Worm (Caenorhabditis elegans) whole organism, young adult: Measurements from ENCODE around the gene cpg-4.

Experiments used
- B0019.2 ChIP-seq: fragments of 200-800 bp; sonication (Bioruptor generic); conservative IDR thresholded peaks from 2 replicates; pipeline ENCODE4 v1.3.6; 2022; ENCODE audit warnings: missing genetic modification reagents, missing genetic modification characterization, missing compliant biosample characterization
- F33H1.4 ChIP-seq: fragments of 200-800 bp; sonication (Bioruptor generic); IDR thresholded peaks from 2 replicates; pipeline ENCODE4 v1.3.6; 2022; ENCODE audit warnings: missing genetic modification reagents, missing genetic modification characterization, missing compliant biosample characterization
- F52B5.7 ChIP-seq: sonication (generic microtip); optimal IDR thresholded peaks from 2 replicates; lab custom pipeline; 2016; ENCODE audit warnings: mild to moderate bottlenecking, missing genetic modification characterization, missing compliant biosample characterization
- F55B11.4 ChIP-seq: sonication (generic microtip); optimal IDR thresholded peaks from 2 replicates; lab custom pipeline; 2016; ENCODE audit warnings: missing compliant biosample characterization, missing genetic modification characterization, borderline replicate concordance; ENCODE audit not compliant: insufficient read depth
- F57C9.4 ChIP-seq: sonication (generic microtip); optimal IDR thresholded peaks from 2 replicates; lab custom pipeline; 2017; ENCODE audit warnings: mild to moderate bottlenecking, missing genetic modification characterization, missing compliant biosample characterization
- K11D2.4 ChIP-seq: fragments of 200-800 bp; sonication (Bioruptor generic); IDR thresholded peaks from 2 replicates; pipeline ENCODE4 v1.3.6; 2022; ENCODE audit warnings: missing genetic modification reagents, missing genetic modification characterization, missing compliant biosample characterization
- Y53F4B.3 ChIP-seq: fragments of 200-800 bp; sonication (Bioruptor generic); IDR thresholded peaks from 2 replicates; pipeline ENCODE4 v1.3.6; 2022; ENCODE audit warnings: missing genetic modification reagents, missing genetic modification characterization, missing compliant biosample characterization
- Y79H2A.3 ChIP-seq: fragments of 200-800 bp; sonication (Bioruptor generic); conservative IDR thresholded peaks from 2 replicates; pipeline ENCODE4 v1.3.6; 2022; ENCODE audit warnings: missing genetic modification reagents, missing genetic modification characterization, missing compliant biosample characterization
- Y95B8A.8 ChIP-seq: fragments of 200-800 bp; sonication (Bioruptor generic); IDR thresholded peaks from 2 replicates; pipeline ENCODE4 v1.3.6; 2022; ENCODE audit warnings: missing genetic modification reagents, missing genetic modification characterization, missing compliant biosample characterization
- ama-1 ChIP-seq, 3 experiments: fragments of 150-350 bp in 1 of 3; sonication (generic microtip) in 2 of 3; optimal IDR thresholded peaks; 2 replicates each; lab custom pipeline; 2014 to 2018; ENCODE audit warnings: missing biosample characterization in 2 of 3, missing genetic modification characterization in 2 of 3, missing genetic modification reagents in 2 of 3
- aptf-2 ChIP-seq: fragments of 200-800 bp; sonication (Bioruptor generic); conservative IDR thresholded peaks from 2 replicates; pipeline ENCODE4 v1.3.6; 2022; ENCODE audit warnings: missing genetic modification reagents, missing genetic modification characterization, missing compliant biosample characterization
- aptf-3 ChIP-seq: fragments of 200-800 bp; sonication (Bioruptor generic); IDR thresholded peaks from 2 replicates; pipeline ENCODE4 v1.3.6; 2022; ENCODE audit warnings: missing genetic modification characterization, missing compliant biosample characterization
- athp-1 ChIP-seq: sonication (generic microtip); optimal IDR thresholded peaks from 2 replicates; lab custom pipeline; 2017; ENCODE audit warnings: mild to moderate bottlenecking, missing genetic modification characterization, missing compliant biosample characterization
- bed-2 ChIP-seq: fragments of 200-800 bp; sonication (Bioruptor generic); IDR thresholded peaks from 2 replicates; pipeline ENCODE4 v1.3.6; 2022; ENCODE audit warnings: missing genetic modification reagents, missing genetic modification characterization, missing compliant biosample characterization
- ceh-79 ChIP-seq: sonication (generic microtip); optimal IDR thresholded peaks from 2 replicates; lab custom pipeline; 2017; ENCODE audit warnings: mild to moderate bottlenecking, missing genetic modification characterization, missing compliant biosample characterization
- ceh-91 ChIP-seq: fragments of 200-800 bp; sonication (Bioruptor generic); IDR thresholded peaks from 2 replicates; pipeline ENCODE4 v1.3.6; 2022; ENCODE audit warnings: missing genetic modification reagents, missing genetic modification characterization, missing compliant biosample characterization
- efl-1 ChIP-seq: fragments of 150-350 bp; optimal IDR thresholded peaks from 2 replicates; lab custom pipeline; 2014; ENCODE audit warnings: missing biosample characterization, missing genetic modification reagents, missing genetic modification characterization
- egl-18 ChIP-seq: fragments of 200-800 bp; sonication (Bioruptor generic); IDR thresholded peaks from 2 replicates; pipeline ENCODE4 v1.3.6; 2022; ENCODE audit warnings: missing genetic modification reagents, missing genetic modification characterization, missing compliant biosample characterization
- ets-4 ChIP-seq: fragments of 200-800 bp; sonication (Bioruptor generic); optimal IDR thresholded peaks from 2 replicates; lab custom pipeline; 2018; ENCODE audit warnings: mild to moderate bottlenecking, missing genetic modification characterization, missing compliant biosample characterization
- him-1 ChIP-seq: sonication (generic microtip); optimal IDR thresholded peaks from 2 replicates; lab custom pipeline; 2016; ENCODE audit warnings: missing genotype, missing genetic modification reagents, missing genetic modification characterization, missing compliant biosample characterization
- hlh-26 ChIP-seq: fragments of 200-800 bp; sonication (Bioruptor generic); conservative IDR thresholded peaks from 2 replicates; pipeline ENCODE4 v1.3.6; 2022; ENCODE audit warnings: missing genetic modification reagents, missing genetic modification characterization, missing compliant biosample characterization
- hmg-1.2 ChIP-seq: fragments of 200-800 bp; sonication (Bioruptor generic); IDR thresholded peaks from 2 replicates; pipeline ENCODE4 v1.3.6; 2022; ENCODE audit warnings: missing genetic modification reagents, missing genetic modification characterization, missing compliant biosample characterization
- hsf-1 ChIP-seq: fragments of 200-800 bp; sonication (Bioruptor generic); IDR thresholded peaks from 2 replicates; pipeline ENCODE4 v1.3.6; 2022; ENCODE audit warnings: missing genetic modification reagents, missing genetic modification characterization, missing compliant biosample characterization
- lag-1 ChIP-seq: fragments of 200-800 bp; sonication (Bioruptor generic); IDR thresholded peaks from 2 replicates; pipeline ENCODE4 v1.3.6; 2022; ENCODE audit warnings: missing genetic modification reagents, missing genetic modification characterization, missing compliant biosample characterization
- lin-54 ChIP-seq: fragments of 200-800 bp; sonication (Bioruptor generic); optimal IDR thresholded peaks from 2 replicates; lab custom pipeline; 2018; ENCODE audit warnings: mild to moderate bottlenecking, missing genetic modification characterization, missing compliant biosample characterization
- lsl-1 ChIP-seq: fragments of 200-800 bp; sonication (Bioruptor generic); optimal IDR thresholded peaks from 2 replicates; lab custom pipeline; 2018; ENCODE audit warnings: mild to moderate bottlenecking, missing genetic modification characterization, moderate library complexity, missing compliant biosample characterization
- madf-6 ChIP-seq: fragments of 200-800 bp; sonication (Bioruptor generic); IDR thresholded peaks from 2 replicates; pipeline ENCODE4 v1.3.6; 2022; ENCODE audit warnings: missing genetic modification reagents, missing genetic modification characterization, missing compliant biosample characterization
- mcd-1 ChIP-seq: fragments of 200-800 bp; sonication (Bioruptor generic); IDR thresholded peaks from 2 replicates; pipeline ENCODE4 v1.3.6; 2022; ENCODE audit warnings: missing genetic modification reagents, missing genetic modification characterization, missing compliant biosample characterization
- mel-28 ChIP-seq: sonication (generic microtip); optimal IDR thresholded peaks from 2 replicates; lab custom pipeline; 2016; ENCODE audit warnings: borderline replicate concordance, mild to moderate bottlenecking, missing genetic modification characterization, missing compliant biosample characterization
- mxl-1 ChIP-seq: sonication (generic microtip); optimal IDR thresholded peaks from 2 replicates; lab custom pipeline; 2016; ENCODE audit warnings: missing genetic modification characterization, missing compliant biosample characterization
- nhr-120 ChIP-seq: fragments of 200-800 bp; sonication (Bioruptor generic); IDR thresholded peaks from 2 replicates; pipeline ENCODE4 v1.3.6; 2022; ENCODE audit warnings: missing genetic modification characterization, missing compliant biosample characterization
- nhr-27 ChIP-seq: fragments of 200-800 bp; sonication (Bioruptor generic); optimal IDR thresholded peaks from 2 replicates; lab custom pipeline; 2018; ENCODE audit warnings: mild to moderate bottlenecking, missing genetic modification characterization, moderate library complexity, missing compliant biosample characterization
- nhr-80 ChIP-seq: sonication (generic microtip); optimal IDR thresholded peaks from 2 replicates; lab custom pipeline; 2016; ENCODE audit warnings: missing genetic modification characterization, missing compliant biosample characterization
- rcor-1 ChIP-seq: fragments of 200-800 bp; sonication (Bioruptor generic); IDR thresholded peaks from 2 replicates; pipeline ENCODE4 v1.3.6; 2022; ENCODE audit warnings: missing genetic modification reagents, missing genetic modification characterization, missing compliant biosample characterization
- rpc-1 ChIP-seq, 2 experiments: fragments of 150-350 bp in 1 of 2; sonication (generic microtip) in 1 of 2; optimal IDR thresholded peaks; 2 replicates each; lab custom pipeline; 2014 to 2018; ENCODE audit warnings: missing biosample characterization in 1 of 2, missing genetic modification characterization in 1 of 2, missing genetic modification reagents in 1 of 2, missing genotype in 1 of 2
- sdz-38 ChIP-seq: sonication (generic microtip); optimal IDR thresholded peaks from 2 replicates; lab custom pipeline; 2016; ENCODE audit warnings: missing genotype, missing genetic modification characterization, missing compliant biosample characterization
- somi-1 ChIP-seq: fragments of 200-800 bp; sonication (Bioruptor generic); optimal IDR thresholded peaks from 2 replicates; lab custom pipeline; 2018; ENCODE audit warnings: mild to moderate bottlenecking, missing genetic modification characterization, missing compliant biosample characterization
- ztf-6 ChIP-seq: fragments of 200-800 bp; sonication (Bioruptor generic); IDR thresholded peaks from 2 replicates; pipeline ENCODE4 v1.3.6; 2022; ENCODE audit warnings: missing genetic modification reagents, missing genetic modification characterization, missing compliant biosample characterization

cpg-4 gene

ce11 chrV:5996114-5996513 is at the start of gene cpg-4 (continued):
- TF ChIP-seq B0019.2 (GFP tag; lab: Robert Waterston, UW) (0 out of 2 replicates have a peak, but pooled peaks have one; percentile 25), ceh-91 (GFP tag; lab: Robert Waterston, UW) (peak; percentile 85), Y53F4B.3 (GFP tag; lab: Robert Waterston, UW) (no peak), nhr-80 (tag; lab: Kevin White, UChicago) (no peak), ztf-6 (GFP tag; lab: Robert Waterston, UW) (no peak), nhr-120 (GFP tag; lab: Robert Waterston, UW) (no peak), ceh-79 (no peak), egl-18 (GFP tag; lab: Robert Waterston, UW) (no peak), Y95B8A.8 (peak; percentile 73; the same call in 1 of the 2 replicates), mxl-1 (no peak), sdz-38 (tag; lab: Kevin White, UChicago) (no peak), F33H1.4 (GFP tag; lab: Robert Waterston, UW) (peak; percentile 97), rcor-1 (GFP tag; lab: Robert Waterston, UW) (peak; percentile 75; the same call in 1 of the 2 replicates), him-1 (tag; lab: Kevin White, UChicago) (no peak), hmg-1.2 (GFP tag; lab: Robert Waterston, UW) (peak; percentile 33; the same call in 1 of the 2 replicates), madf-6 (GFP tag; lab: Robert Waterston, UW) (peak; percentile 98), aptf-3 (GFP tag; lab: Robert Waterston, UW) (no peak), athp-1 (no peak), lin-54 (peak; percentile 68), efl-1 (GFP tag; lab: Kevin White, UChicago) (peak; percentile 89)

ce11 chrV:5949674-5950149 is 46.5 kb upstream of the cpg-4 start:
- TF ChIP-seq Y79H2A.3 (GFP tag; lab: Robert Waterston, UW) (no peak), ceh-79 (no peak), hsf-1 (GFP tag; lab: Robert Waterston, UW) (no peak), Y95B8A.8 (no peak), somi-1 (GFP tag; lab: Kevin White, UChicago) (no peak), hlh-26 (no peak), mel-28 (no peak), ets-4 (GFP tag; lab: Kevin White, UChicago) (no peak), athp-1 (no peak), bed-2 (GFP tag; lab: Robert Waterston, UW) (no peak), lag-1 (no peak), mcd-1 (no peak), B0019.2 (GFP tag; lab: Robert Waterston, UW) (no peak), ama-1 (optimal IDR thresholded peaks at IDR 0.05; lab: Kevin White, UChicago) (no peak), ama-1 (GFP tag; optimal IDR thresholded peaks at IDR 0.05; lab: Kevin White, UChicago) (no peak), rpc-1 (optimal IDR thresholded peaks at IDR 0.05; lab: Kevin White, UChicago) (no peak), rpc-1 (tag; optimal IDR thresholded peaks at IDR 0.05; lab: Kevin White, UChicago) (no peak), nhr-27 (tag; lab: Kevin White, UChicago) (no peak)
- TF ChIP-seq, all 124 proteins: peak for 0

- no peak for TF ChIP-seq F55B11.4
- TF ChIP-seq F57C9.4 (tag; lab: Kevin White, UChicago): no peak
- no peak for TF ChIP-seq aptf-2 (GFP tag; lab: Robert Waterston, UW)
- TF ChIP-seq rcor-1 (GFP tag; lab: Robert Waterston, UW): no peak
- no peak for TF ChIP-seq F52B5.7 (tag; lab: Kevin White, UChicago)
- no peak for TF ChIP-seq lsl-1 (GFP tag; lab: Kevin White, UChicago)
- TF ChIP-seq K11D2.4: no peak
Measured at ce11 chrV:5951133-5951532, 45.1 kb upstream of the cpg-4 start, which contains the start of gene M03F8.1. Gene M03F8.1 (plus strand): TSS chrV:5951433.
